Worm (Caenorhabditis elegans) whole organism, L4 larva: ENCODE results near the gene clr-1.

Experiments used
- F44E2.7 ChIP-seq: fragments of 200-800 bp; sonication (Bioruptor generic); IDR thresholded peaks from 2 replicates; pipeline ENCODE4 v2.1.2; 2022; ENCODE audit warnings: missing genetic modification characterization, missing compliant biosample characterization
- T26A8.4 ChIP-seq: fragments of 200-800 bp; sonication (Bioruptor generic); IDR thresholded peaks from 2 replicates; pipeline ENCODE4 v1.3.6; 2022; ENCODE audit warnings: missing genetic modification characterization, missing compliant biosample characterization
- Y105C5A.15 ChIP-seq: fragments of 200-800 bp; sonication (Bioruptor generic); IDR thresholded peaks from 2 replicates; pipeline ENCODE4 v1.3.6; 2022; ENCODE audit warnings: missing genetic modification characterization, missing compliant biosample characterization
- Y48G9A.11 ChIP-seq: fragments of 200-800 bp; sonication (Bioruptor generic); IDR thresholded peaks from 2 replicates; pipeline ENCODE4 v1.3.6; 2022; ENCODE audit warnings: missing genetic modification reagents, missing genetic modification characterization, missing compliant biosample characterization
- Y75B8A.6 ChIP-seq: fragments of 200-800 bp; sonication (Bioruptor generic); IDR thresholded peaks from 2 replicates; pipeline ENCODE4 v1.3.6; 2022; ENCODE audit warnings: missing genetic modification reagents, missing genetic modification characterization, missing compliant biosample characterization
- aha-1 ChIP-seq: fragments of 150-350 bp; peaks from one replicate; lab custom pipeline; 2014; ENCODE audit warnings: missing biosample characterization, missing genetic modification characterization
- ama-1 ChIP-seq: fragments of 150-350 bp; optimal IDR thresholded peaks from 2 replicates; lab custom pipeline; 2014; ENCODE audit warnings: inconsistent platforms, mixed read lengths
- ceh-20 ChIP-seq: fragments of 200-800 bp; sonication (Bioruptor generic); IDR thresholded peaks from 2 replicates; pipeline ENCODE4 v1.3.6; 2022; ENCODE audit warnings: missing genetic modification reagents, missing genetic modification characterization, missing compliant biosample characterization
- ceh-28 ChIP-seq: fragments of 150-350 bp; optimal IDR thresholded peaks from 2 replicates; lab custom pipeline; 2014; ENCODE audit warnings: missing biosample characterization, missing genetic modification reagents, missing genetic modification characterization
- ceh-62 ChIP-seq: sonication (generic microtip); optimal IDR thresholded peaks from 2 replicates; lab custom pipeline; 2017; ENCODE audit warnings: missing biosample characterization, missing genetic modification characterization
- dmd-6 ChIP-seq: fragments of 200-800 bp; sonication (Bioruptor generic); IDR thresholded peaks from 2 replicates; pipeline ENCODE4 v1.3.6; 2022; ENCODE audit warnings: missing genetic modification reagents, missing genetic modification characterization, missing compliant biosample characterization
- dmd-9 ChIP-seq: fragments of 200-800 bp; sonication (Bioruptor generic); IDR thresholded peaks from 2 replicates; pipeline ENCODE4 v1.3.6; 2022; ENCODE audit warnings: missing genetic modification reagents, missing genetic modification characterization, missing compliant biosample characterization
- dpl-1 ChIP-seq: fragments of 150-350 bp; optimal IDR thresholded peaks from 2 replicates; lab custom pipeline; 2014; ENCODE audit warnings: missing biosample characterization, missing genetic modification reagents, missing genetic modification characterization
- dve-1 ChIP-seq: sonication (generic microtip); optimal IDR thresholded peaks from 2 replicates; lab custom pipeline; 2017; ENCODE audit warnings: antibody characterized with exemption, mild to moderate bottlenecking, missing genetic modification characterization, missing compliant biosample characterization; ENCODE audit not compliant: insufficient read depth
- egl-27 ChIP-seq: sonication (generic microtip); optimal IDR thresholded peaks from 3 replicates; lab custom pipeline; 2017; ENCODE audit warnings: missing biosample characterization, missing genetic modification reagents, missing genetic modification characterization
- fkh-10 ChIP-seq: fragments of 150-350 bp; optimal IDR thresholded peaks from 2 replicates; lab custom pipeline; 2014; ENCODE audit warnings: missing biosample characterization, missing genetic modification reagents, missing genetic modification characterization
- hlh-11 ChIP-seq: fragments of 200-800 bp; sonication (Bioruptor generic); optimal IDR thresholded peaks from 2 replicates; lab custom pipeline; 2018; ENCODE audit warnings: mild to moderate bottlenecking, missing genetic modification characterization, missing compliant biosample characterization
- hlh-30 ChIP-seq: sonication (generic microtip); optimal IDR thresholded peaks from 2 replicates; lab custom pipeline; 2017; ENCODE audit warnings: antibody characterized with exemption, mild to moderate bottlenecking, missing genetic modification characterization, missing compliant biosample characterization; ENCODE audit not compliant: insufficient read depth
- hmg-1.1 ChIP-seq: fragments of 200-800 bp; sonication (Bioruptor generic); IDR thresholded peaks from 2 replicates; pipeline ENCODE4 v1.3.6; 2022; ENCODE audit warnings: missing genetic modification reagents, missing genetic modification characterization, missing compliant biosample characterization
- lim-7 ChIP-seq: fragments of 200-800 bp; sonication (Bioruptor generic); IDR thresholded peaks from 2 replicates; pipeline ENCODE4 v1.3.6; 2022; ENCODE audit warnings: missing genetic modification characterization, missing compliant biosample characterization
- lin-13 ChIP-seq: fragments of 150-350 bp; optimal IDR thresholded peaks from 2 replicates; lab custom pipeline; 2014; ENCODE audit warnings: missing biosample characterization, missing genetic modification reagents, missing genetic modification characterization
- lin-15B ChIP-seq: fragments of 150-350 bp; sonication (generic microtip); optimal IDR thresholded peaks from 3 replicates; lab custom pipeline; 2014; ENCODE audit warnings: missing biosample characterization, missing genetic modification characterization
- madf-5 ChIP-seq, 2 experiments: fragments of 200-800 bp; sonication (Bioruptor generic); IDR thresholded peaks; 2 replicates each; pipeline ENCODE4 v1.3.6; 2022; ENCODE audit warnings: missing compliant biosample characterization in 2 of 2, missing genetic modification characterization in 2 of 2
- mxl-3 ChIP-seq: fragments of 200-800 bp; sonication (Bioruptor generic); optimal IDR thresholded peaks from 2 replicates; lab custom pipeline; 2018; ENCODE audit warnings: mild to moderate bottlenecking, missing genetic modification characterization, missing compliant biosample characterization
- nhr-10 ChIP-seq: fragments of 150-350 bp; optimal IDR thresholded peaks from 2 replicates; lab custom pipeline; 2014; ENCODE audit warnings: missing biosample characterization, missing genetic modification characterization
- nhr-111 ChIP-seq: fragments of 200-800 bp; sonication (Bioruptor generic); optimal IDR thresholded peaks from 2 replicates; lab custom pipeline; 2018; ENCODE audit warnings: mild to moderate bottlenecking, missing genetic modification characterization, missing compliant biosample characterization
- nhr-28 ChIP-seq: fragments of 150-350 bp; optimal IDR thresholded peaks from 2 replicates; lab custom pipeline; 2014; ENCODE audit warnings: missing biosample characterization, missing genetic modification characterization
- nhr-41 ChIP-seq: fragments of 200-800 bp; sonication (Bioruptor generic); IDR thresholded peaks from 2 replicates; pipeline ENCODE4 v1.3.6; 2022; ENCODE audit warnings: missing genetic modification reagents, missing genetic modification characterization, missing compliant biosample characterization
- nhr-77 ChIP-seq: fragments of 150-350 bp; optimal IDR thresholded peaks from 2 replicates; lab custom pipeline; 2014; ENCODE audit warnings: missing biosample characterization, missing genetic modification characterization
- pqm-1 ChIP-seq: sonication (generic microtip); optimal IDR thresholded peaks from 2 replicates; lab custom pipeline; 2017; ENCODE audit warnings: missing biosample characterization, missing genetic modification characterization
- rbr-2 ChIP-seq: sonication (generic microtip); optimal IDR thresholded peaks from 2 replicates; lab custom pipeline; 2016; ENCODE audit warnings: missing genotype, missing genetic modification characterization, missing compliant biosample characterization
- sdz-12 ChIP-seq: fragments of 200-800 bp; sonication (Bioruptor generic); optimal IDR thresholded peaks from 2 replicates; lab custom pipeline; 2018; ENCODE audit warnings: mild to moderate bottlenecking, missing genetic modification characterization, missing compliant biosample characterization
- skn-1 ChIP-seq: fragments of 150-350 bp; optimal IDR thresholded peaks from 2 replicates; lab custom pipeline; 2014; ENCODE audit warnings: missing biosample characterization, missing genetic modification characterization
- snpc-1.2 ChIP-seq: fragments of 200-800 bp; sonication (Bioruptor generic); IDR thresholded peaks from 2 replicates; pipeline ENCODE4 v1.3.6; 2022; ENCODE audit warnings: missing genetic modification reagents, missing genetic modification characterization, missing compliant biosample characterization
- snpc-4 ChIP-seq: fragments of 150-350 bp; optimal IDR thresholded peaks from 2 replicates; lab custom pipeline; 2014; ENCODE audit warnings: missing biosample characterization, missing genetic modification characterization
- unc-130 ChIP-seq: sonication (generic microtip); optimal IDR thresholded peaks from 2 replicates; lab custom pipeline; 2016; ENCODE audit warnings: missing genetic modification reagents, missing genetic modification characterization, missing compliant biosample characterization
- unc-39 ChIP-seq: sonication (generic microtip); optimal IDR thresholded peaks from 2 replicates; lab custom pipeline; 2017; ENCODE audit warnings: missing biosample characterization, missing genetic modification characterization
- zag-1 ChIP-seq: fragments of 150-350 bp; optimal IDR thresholded peaks from 2 replicates; lab custom pipeline; 2014; ENCODE audit warnings: missing biosample characterization, missing genetic modification characterization
- zfp-2 ChIP-seq: sonication (generic microtip); optimal IDR thresholded peaks from 2 replicates; lab custom pipeline; 2016; ENCODE audit warnings: mild to moderate bottlenecking, missing genetic modification characterization, missing compliant biosample characterization

Gene clr-1

DNA sequence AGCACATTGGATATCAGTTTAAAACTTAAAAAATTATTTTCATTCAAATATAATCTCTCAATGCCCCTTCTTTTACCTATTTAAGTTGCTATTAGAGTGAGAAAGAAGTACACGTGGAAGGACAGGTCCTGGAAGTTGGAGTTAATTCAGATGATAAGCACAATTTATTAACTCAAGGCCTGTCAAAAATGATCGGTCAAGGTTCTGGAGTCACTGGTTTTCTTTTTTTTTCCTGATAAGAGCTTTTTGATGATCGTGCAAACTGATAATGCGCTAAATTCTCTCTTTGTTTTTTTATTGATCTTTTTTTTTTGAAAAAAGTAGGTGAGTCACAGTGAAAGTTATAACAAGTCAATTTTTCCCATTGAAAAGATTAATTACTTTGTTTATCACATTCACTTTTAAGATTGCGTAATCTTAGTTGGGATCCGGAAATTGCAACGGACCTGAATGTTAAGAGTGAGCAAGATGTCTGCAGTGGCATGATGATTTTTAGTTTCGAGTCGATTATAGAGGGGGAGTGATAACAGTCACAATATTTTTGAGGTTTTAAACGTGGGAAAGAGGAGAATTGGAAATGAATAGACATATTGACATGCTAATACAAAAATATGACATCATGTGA, 46.4 kb downstream of the clr-1 start (continued):
- TF ChIP-seq sdz-12 (no peak), skn-1 (tag; lab: Kevin White, UChicago) (no peak), dve-1 (tag; lab: Kevin White, UChicago) (peak; percentile 77), hmg-1.1 (GFP tag; lab: Robert Waterston, UW) (no peak), T26A8.4 (GFP tag; lab: Robert Waterston, UW) (no peak), lim-7 (no peak), zfp-2 (no peak), unc-39 (tag; lab: Kevin White, UChicago) (no peak), Y105C5A.15 (GFP tag; lab: Robert Waterston, UW) (no peak), Y48G9A.11 (GFP tag; lab: Robert Waterston, UW) (no peak), Y75B8A.6 (GFP tag; lab: Robert Waterston, UW) (no peak), lin-15B (tag; lab: Kevin White, UChicago) (no peak), ceh-20 (no peak), rbr-2 (tag; lab: Kevin White, UChicago) (no peak), nhr-28 (tag; lab: Kevin White, UChicago) (peak; percentile 76), nhr-10 (tag; lab: Kevin White, UChicago) (no peak), fkh-10 (GFP tag; lab: Kevin White, UChicago) (no peak), nhr-111 (GFP tag; lab: Kevin White, UChicago) (no peak)

DNA sequence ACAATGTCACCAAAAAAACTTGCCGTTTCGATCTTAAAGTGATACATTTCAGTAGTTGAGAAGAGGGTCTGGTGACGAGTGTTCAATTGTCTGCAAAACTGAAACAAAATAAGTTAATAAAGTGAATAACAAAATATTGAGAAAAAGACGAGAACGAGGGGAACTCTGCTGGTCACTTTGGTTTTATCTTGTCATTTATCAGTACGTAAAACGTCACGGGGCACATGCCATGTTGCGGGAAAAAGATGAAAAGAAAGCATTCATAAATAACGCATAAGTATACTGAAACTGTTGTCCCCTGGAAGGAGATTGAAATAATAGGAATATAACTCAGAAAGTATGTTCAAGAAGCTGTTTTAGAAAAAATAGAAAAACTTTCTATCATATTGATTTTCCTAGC, 48.7 kb downstream of the clr-1 start, which contains the start of gene sahd-1:
sahd-1 (minus strand) TSS at position 100 of the 400 bp plus-strand sequence.
- TF ChIP-seq snpc-4 (tag; lab: Kevin White, UChicago) = no peak
- no peak for TF ChIP-seq nhr-10 (tag; lab: Kevin White, UChicago)
- peak; percentile 40 for TF ChIP-seq pqm-1
- TF ChIP-seq aha-1 (tag; lab: Kevin White, UChicago) = peak; percentile 46
- TF ChIP-seq dmd-6 = no peak; the same call in 1 of the 2 replicates

- TF ChIP-seq dmd-9 (no peak), pqm-1 (peak; percentile 40)
Measured at ce11 chrII:5515542-5515941, 49.4 kb downstream of the clr-1 start, which contains the start of gene ZK177.3. Gene ZK177.3 (plus strand): TSS chrII:5515842.

- no peak for TF ChIP-seq egl-27
- TF ChIP-seq, all 104 proteins: peak for 0
Measured at ce11 chrII:5517643-5518042, 51.5 kb downstream of the clr-1 start, which contains the start of gene ZK177.9. Gene ZK177.9 (minus strand): TSS chrII:5517743.

DNA sequence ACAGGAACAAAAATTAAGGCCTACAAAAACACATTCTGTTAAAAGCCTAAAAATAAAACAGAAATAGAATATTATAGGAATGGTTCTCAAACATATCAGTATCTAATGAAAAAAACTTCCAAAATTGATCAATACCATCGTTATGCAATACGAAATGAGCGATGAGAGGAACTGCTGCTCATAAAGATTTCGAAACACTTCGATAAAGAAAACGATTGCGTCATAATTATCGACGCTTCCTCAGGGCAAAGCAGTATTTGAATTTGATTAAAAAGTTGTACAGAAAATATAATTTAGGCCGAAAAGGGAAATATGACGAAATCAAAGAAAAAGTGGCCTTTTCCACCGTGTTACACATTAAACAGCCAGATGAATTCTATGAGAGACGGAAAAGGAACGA, 51.9 kb downstream of the clr-1 start:
- no peak for TF ChIP-seq ceh-28
- TF ChIP-seq lim-7 = no peak

DNA sequence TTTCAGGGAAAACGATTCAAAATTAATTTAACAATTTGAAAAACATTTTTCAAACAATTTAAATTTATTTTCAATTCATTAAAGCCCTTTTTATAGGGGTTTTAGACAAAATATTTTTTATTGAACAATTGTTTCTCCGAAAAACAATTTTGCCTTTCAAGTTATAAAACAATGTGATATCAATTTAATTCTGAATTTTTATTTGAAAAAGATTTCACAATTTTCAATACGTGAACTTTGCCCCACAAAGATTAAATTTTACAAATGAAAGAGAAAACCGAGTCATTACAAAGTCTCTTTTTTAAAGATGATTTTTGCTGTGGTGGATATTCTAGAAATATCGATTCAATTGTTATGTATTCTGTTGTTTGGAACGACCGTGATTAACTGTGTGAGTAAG, 52.8 kb downstream of the clr-1 start, which contains the start of gene ZK177.2:
ZK177.2 (plus strand) TSS at position 301 of the 400 bp plus-strand sequence.
- TF ChIP-seq T26A8.4 (GFP tag; lab: Robert Waterston, UW) = no peak
- no peak for TF ChIP-seq dpl-1 (GFP tag; lab: Kevin White, UChicago)
- no peak for TF ChIP-seq ceh-62

DNA sequence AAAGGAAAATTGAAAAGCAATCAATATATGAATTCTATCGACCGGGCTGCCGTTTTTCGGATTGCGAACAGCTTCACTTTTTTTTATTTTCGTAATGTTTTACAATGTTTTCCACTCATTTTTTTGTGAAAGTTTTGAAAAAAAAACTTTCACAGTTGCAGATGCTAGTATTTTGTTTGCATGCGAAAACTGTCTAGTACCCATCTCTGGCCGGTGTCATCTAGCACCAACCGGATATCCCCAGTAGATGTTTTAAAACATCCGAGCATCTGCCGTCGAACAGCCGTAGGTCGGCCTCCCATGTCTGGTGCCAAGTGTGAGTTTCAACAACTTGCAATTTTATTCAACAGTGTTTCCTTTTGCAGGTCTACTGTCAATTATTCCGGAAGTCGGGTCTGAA, 55.3 kb downstream of the clr-1 start, which contains the start of gene ZK177.12:
ZK177.12 (plus strand) TSS at position 301 of the 400 bp plus-strand sequence.
- TF ChIP-seq madf-5 (GFP tag; IDR thresholded peaks at IDR 0.05; lab: Robert Waterston, UW) = no peak

DNA sequence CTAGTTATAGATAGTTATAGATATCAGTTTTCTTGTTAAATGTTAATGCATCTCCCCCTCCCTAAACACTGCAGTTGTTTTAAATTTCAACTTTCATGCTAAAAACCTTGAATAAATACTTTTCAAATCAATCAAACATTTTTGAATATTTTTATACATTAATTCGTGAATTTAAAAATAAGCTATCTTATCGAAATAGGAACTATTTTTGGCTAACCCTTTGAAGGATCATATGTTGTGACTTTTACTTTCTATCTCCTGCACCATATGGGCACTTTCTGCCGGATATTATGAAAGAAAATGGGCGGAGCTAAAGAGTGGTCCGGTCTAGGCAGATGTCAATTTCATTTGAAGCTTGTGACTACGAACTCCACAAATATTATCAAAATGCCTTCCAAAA, 56.5 kb downstream of the clr-1 start, which contains the start of gene ZK177.11:
ZK177.11 (plus strand) TSS at position 301 of the 400 bp plus-strand sequence.
- TF ChIP-seq pqm-1 (no peak), mxl-3 (GFP tag; lab: Kevin White, UChicago) (no peak), F44E2.7 (GFP tag; lab: Robert Waterston, UW) (no peak), nhr-77 (tag; lab: Kevin White, UChicago) (no peak), hlh-11 (tag; lab: Kevin White, UChicago) (no peak), zag-1 (tag; lab: Kevin White, UChicago) (no peak), unc-130 (GFP tag; lab: Kevin White, UChicago) (no peak), dmd-6 (no peak), lin-13 (no peak), hlh-30 (tag; lab: Kevin White, UChicago) (no peak), snpc-1.2 (GFP tag; lab: Robert Waterston, UW) (no peak), ama-1 (lab: Kevin White, UChicago) (no peak), nhr-41 (GFP tag; lab: Robert Waterston, UW) (no peak)
